Fruit fly (Drosophila melanogaster): ENCODE measurements around the gene CG1979.

CG1979 gene

DNA sequence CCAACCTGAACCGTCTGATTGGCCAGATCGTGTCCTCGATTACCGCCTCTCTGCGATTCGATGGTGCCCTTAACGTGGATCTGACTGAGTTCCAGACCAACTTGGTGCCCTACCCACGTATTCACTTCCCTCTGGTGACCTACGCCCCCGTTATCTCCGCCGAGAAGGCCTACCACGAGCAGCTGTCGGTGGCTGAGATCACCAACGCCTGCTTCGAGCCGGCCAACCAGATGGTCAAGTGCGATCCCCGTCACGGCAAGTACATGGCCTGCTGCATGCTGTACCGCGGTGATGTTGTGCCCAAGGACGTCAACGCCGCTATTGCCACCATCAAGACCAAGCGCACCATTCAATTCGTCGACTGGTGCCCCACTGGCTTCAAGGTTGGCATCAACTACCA, 33.5 kb downstream of the CG1979 start:
- no peak for TF ChIP-seq noc (tag; optimal IDR thresholded peaks at IDR 0.05)

DNA sequence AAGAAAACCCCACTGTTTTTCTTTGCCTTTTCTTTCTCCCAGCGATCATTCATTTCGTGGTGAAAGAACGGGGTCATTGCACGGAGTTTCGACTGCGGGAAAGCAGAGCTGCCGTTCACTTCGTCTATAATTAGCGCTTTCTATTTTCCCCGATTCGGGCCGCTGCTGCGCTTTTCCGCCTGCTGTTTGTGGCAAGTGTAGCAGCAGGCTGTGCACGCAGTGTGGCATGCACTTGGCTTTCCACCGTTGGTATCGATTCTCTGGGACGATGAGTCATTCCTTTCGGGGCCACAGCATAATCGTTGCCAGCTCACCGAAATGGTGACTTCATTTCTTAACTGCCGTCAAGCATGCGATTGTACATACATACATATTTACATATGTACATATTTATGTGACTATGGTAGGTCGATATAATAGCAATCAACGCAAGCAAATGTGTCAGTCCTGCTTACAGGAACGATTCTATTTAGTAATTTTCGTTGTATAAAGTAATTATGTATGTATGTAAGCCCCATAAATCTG, 34.5 kb downstream of the CG1979 start:
- TF ChIP-seq noc (tag; optimal IDR thresholded peaks at IDR 0.05), result no peak

DNA sequence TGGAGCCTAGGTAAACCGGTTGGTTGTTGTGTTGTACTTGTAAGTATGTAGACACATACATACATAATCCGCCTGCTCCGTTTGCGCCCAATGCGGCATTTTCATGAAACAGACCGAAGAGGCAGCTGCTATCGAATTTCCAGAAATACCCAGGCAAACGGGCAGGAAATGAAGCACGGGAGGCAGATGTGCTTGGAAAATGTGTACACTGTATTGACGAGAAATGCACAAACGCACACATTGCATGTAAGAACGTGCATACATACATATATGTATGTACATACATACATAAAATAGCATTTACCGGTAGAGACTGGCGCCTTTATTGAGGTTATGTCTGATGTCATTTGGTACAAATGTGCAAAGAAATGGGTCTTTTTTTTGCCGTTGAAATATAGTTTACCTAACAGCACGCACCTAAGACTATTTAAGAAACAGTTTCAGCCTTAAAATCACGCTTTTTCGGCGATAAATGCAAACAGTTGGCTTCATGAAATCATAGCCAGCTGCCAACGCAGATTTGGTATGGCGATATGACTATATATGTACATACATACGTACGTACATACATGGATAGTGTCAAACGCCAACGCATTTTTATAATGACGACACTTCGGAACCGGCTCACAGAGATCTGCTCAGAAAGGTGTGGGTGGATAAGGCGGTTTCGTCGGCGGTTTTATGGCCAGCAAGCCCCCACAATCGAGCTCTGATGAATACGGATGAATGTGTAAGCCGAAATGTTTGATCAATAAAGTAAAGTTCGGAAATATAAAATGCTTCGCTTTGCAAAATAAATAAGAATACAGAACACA, 35.3 kb downstream of the CG1979 start:
- TF ChIP-seq noc (tag; optimal IDR thresholded peaks at IDR 0.05), result peak; percentile 18

DNA sequence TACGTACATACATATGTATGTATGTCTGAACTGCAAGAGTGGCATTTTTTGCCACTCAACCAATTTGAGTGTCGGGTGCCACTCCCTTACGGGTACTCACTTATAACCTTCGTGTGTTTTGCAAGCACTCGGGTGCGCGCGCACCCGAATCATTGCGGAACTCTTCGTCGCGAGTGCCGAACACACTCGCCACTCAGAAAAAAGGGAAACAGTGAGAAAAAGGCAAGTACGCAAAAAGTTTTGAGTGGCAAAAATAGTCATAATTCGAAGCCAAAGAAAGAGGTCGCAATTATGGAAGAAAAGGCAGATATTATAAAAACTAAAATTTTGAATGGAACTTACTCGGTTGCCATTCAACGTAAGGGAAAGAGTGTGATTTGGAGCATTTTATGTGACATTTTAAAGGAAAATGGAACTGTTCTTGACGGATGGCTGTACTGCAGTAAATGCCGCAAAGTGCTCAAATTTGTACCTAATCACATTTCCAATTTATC, 36.0 kb downstream of the CG1979 start:
- no peak for TF ChIP-seq noc (tag; optimal IDR thresholded peaks at IDR 0.05)

DNA sequence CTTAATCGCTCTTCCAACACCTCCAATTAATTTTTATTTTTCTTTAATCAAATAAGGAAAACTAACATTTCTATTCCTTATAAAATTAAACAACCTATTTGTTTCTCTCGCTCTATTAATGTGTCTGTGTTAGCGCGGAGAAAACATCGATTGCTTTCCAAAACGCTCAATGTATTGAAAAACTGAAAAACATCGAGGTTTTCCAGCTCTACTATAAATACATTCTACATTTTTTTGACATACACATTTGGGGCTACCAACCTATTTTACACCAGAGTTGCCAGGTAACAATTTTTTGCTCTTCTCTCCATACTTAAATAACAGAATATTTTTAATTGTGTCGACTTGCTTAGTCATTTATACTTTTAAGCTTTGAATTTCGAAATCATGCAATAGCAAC, 37.5 kb downstream of the CG1979 start:
- TF ChIP-seq noc (tag; optimal IDR thresholded peaks at IDR 0.05), result no peak

DNA sequence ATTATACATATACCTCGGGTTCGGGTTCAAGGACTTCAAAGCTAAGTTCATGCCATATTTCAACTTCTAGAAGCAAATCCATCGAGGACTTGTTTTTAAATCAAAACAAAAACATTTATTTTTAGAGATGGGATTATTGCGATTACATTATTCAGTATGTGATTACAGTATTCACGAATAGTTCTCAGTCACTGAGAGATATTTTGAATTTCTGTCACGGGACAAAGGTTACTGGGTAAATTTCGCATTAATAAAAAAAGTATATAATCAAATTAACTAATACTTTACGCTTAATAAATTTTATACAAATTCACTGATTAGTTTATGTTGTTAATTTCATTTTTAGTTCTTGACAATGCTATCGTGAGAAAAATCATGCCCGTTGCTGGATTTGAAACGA, 39.2 kb downstream of the CG1979 start:
- no peak for TF ChIP-seq noc (tag; optimal IDR thresholded peaks at IDR 0.05)

DNA sequence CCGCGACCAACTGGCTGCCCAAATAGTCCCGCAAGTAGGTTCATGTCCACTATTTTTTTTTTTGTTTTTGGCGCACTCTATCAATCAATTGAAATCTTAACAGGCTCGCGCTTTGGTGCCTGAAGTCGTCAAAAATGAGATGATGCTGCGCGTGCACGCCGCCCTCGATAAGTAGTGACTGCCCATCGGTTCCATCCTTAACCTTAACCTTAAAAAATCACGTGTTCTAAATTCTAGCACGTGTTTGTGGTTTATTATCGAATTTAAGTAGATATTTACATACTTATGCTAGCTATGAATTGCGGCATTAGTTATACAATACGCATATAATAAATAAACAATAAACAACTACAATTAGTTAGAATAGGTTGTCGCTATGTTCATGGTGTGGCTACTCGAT, 40.0 kb downstream of the CG1979 start:
- no peak for TF ChIP-seq noc (tag; optimal IDR thresholded peaks at IDR 0.05)

DNA sequence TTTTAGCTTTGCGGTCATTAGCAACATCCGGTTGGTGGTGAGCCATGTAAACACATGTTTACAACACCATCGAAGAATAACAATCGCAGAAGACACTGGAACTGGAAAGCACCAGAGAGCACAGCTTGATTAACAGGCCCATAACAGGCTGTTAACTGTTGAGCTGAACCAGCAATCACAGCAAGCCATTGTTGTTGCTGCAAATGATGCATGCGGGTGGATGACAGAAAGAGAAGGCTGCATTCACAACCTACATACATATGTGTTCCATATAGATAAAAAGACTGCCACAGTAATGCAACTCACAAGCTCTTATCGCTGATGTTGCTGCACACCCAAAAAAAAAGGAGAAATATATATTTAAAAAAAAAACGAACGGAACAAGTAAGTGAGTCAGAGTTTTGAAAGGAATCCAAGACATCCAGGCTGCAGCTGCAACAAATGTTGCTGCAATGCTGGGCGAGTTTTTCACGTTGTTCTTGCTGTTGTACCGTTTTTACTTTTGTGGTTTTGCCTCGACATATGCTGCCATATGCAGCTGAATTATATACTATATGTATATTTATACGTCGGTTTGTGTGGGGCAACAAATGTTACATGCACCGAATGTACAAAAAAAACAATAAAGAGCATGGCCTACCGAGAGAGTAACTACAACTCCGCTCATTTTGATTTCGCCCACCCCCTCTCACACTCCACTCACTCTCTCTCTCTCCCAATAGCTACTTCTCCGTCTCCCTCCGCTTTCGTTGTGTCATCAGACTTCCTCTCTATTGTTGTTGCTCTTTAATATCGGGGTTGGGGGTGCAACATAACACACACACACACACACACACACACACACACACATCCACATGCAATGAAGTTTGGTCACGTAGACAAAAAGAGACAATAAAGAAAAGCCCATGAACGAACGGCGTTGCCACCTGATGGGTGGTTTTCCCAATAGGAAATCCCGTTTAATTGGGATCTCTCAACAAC, 48.8 kb downstream of the CG1979 start:
- TF ChIP-seq noc (tag; optimal IDR thresholded peaks at IDR 0.05), result no peak

DNA sequence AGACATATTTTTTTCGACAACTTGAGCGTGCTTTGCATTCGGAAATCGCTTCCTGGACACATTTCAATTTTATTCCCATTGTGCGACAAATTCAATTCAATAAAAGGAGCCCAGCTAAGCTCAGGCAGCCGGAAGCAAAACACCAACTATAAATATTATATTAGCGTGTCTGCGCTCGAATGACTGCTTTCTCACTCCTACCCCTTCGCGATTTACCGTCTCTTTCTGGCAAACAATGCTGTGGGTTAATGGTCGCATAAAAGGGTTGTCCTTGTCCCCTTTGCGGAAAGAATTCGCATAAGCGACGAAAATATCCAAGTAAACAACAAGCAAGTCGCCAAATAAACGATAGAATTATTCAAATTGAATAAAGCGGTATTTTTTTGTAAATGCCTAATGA, 49.9 kb downstream of the CG1979 start:
- TF ChIP-seq noc (tag; optimal IDR thresholded peaks at IDR 0.05), result no peak

DNA sequence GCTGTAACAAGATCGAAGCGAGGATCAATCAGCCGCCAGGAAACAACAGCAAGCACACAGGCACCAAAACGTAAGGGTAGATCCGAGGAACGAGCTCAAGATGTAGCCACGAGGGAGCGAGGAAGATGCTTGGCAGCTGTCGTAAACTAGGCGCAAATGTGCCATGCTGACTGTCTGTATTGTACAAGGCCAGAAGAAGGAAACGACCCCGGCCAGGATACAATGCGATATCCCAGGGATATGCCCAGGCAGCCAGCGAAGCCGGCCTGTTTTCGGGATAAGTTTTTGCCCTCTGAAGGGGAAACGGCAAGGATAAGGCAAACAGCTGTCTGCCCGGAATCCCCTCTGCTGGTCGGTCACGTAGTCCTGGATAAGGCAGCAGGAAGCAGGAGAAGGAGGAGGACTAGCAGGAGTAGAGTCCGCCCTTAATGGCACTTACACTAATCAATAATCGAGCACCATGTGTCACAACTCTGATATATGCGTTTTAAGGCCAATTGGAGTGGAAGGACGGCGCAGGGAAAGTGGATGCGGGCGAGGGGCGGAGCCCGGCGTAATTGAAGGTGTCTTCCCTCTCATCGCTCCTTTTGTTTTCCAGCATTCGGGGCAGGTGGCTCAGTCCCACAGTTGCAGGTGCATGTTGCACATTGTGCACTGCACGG, 51.2 kb downstream of the CG1979 start:
- no peak for TF ChIP-seq noc (tag; optimal IDR thresholded peaks at IDR 0.05)

DNA sequence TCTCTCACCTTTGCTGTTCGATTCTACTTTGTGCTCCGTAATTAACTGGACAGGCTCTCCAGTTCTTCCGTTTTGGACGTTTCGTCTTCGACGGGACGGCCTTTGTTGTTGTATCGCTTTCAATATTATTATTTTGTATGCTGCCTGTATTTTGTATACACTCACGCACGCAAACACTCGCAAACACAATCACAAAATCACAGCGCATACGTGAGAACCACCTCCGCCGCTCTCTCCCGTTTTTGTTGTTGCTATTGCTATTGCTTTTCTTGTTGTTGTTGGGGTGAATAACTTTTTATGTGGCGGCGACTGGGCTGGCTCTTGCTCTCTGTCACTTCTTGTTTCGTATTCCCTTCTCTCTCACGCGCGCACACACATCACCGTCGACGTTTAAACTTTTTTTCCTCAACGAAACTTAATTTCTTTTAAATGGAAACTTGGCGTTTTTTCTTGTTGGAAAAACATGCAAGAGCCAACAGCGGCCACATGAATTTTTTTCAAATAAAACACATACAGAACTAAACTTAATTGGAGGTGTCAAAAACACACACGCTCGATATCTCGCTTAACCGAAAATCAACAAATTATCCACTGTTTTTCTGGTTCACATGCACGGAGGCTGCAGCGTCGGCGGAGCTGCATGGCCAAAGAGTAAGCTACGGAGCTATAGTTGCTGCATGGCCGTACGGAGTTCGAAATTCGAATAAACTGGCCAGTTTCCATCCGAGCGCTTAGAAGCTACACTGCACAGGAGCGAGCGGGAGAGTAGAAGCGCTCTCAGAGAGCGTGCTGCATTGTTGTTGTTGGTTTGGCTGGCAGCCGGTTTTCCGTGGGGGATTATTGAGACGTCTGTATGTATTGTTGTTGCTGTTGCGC, 53.6 kb downstream of the CG1979 start:
- TF ChIP-seq noc (tag; optimal IDR thresholded peaks at IDR 0.05), result peak; percentile 58
